Fruit fly (Drosophila melanogaster) whole organism, embryonic: ENCODE results near the gene armi.

Source experiments
- Atf-2 ChIP-seq: fragments of 200-800 bp; sonication (Bioruptor generic); optimal IDR thresholded peaks from 2 replicates; lab custom pipeline; 2016; ENCODE audit warnings: missing biosample characterization, missing genetic modification characterization
- CG10366 ChIP-seq: fragments of 200-800 bp; sonication (Bioruptor generic); IDR thresholded peaks from 2 replicates; pipeline ENCODE4 v1.3.6; 2022; ENCODE audit warnings: missing biosample characterization, missing genetic modification characterization
- CG10959 ChIP-seq: fragments of 200-800 bp; sonication (Bioruptor generic); IDR thresholded peaks from 2 replicates; pipeline ENCODE4 v1.3.6; 2022; ENCODE audit warnings: missing biosample characterization, missing genetic modification characterization
- CG11247 ChIP-seq: fragments of 200-800 bp; sonication (Bioruptor generic); IDR thresholded peaks from 2 replicates; pipeline ENCODE4 v1.3.6; 2022; ENCODE audit warnings: missing biosample characterization, missing genetic modification characterization
- CG12744 ChIP-seq: fragments of 200-800 bp; sonication (Bioruptor generic); optimal IDR thresholded peaks from 2 replicates; lab custom pipeline; 2016; ENCODE audit warnings: missing biosample characterization, missing genetic modification characterization
- CG14050 ChIP-seq: fragments of 200-800 bp; sonication (Bioruptor generic); IDR thresholded peaks from 3 replicates; pipeline ENCODE4 v1.3.6; 2022; ENCODE audit warnings: missing biosample characterization, missing genetic modification characterization
- CG14667 ChIP-seq: fragments of 200-800 bp; sonication (Bioruptor generic); IDR thresholded peaks from 2 replicates; pipeline ENCODE4 v1.3.6; 2022; ENCODE audit warnings: missing biosample characterization, missing genetic modification characterization
- CG14965 ChIP-seq: fragments of 200-800 bp; sonication (Bioruptor generic); optimal IDR thresholded peaks from 2 replicates; lab custom pipeline; 2016; ENCODE audit warnings: missing biosample characterization, missing genetic modification characterization, borderline replicate concordance
- CG15073 ChIP-seq: fragments of 200-800 bp; sonication (Bioruptor generic); optimal IDR thresholded peaks from 2 replicates; lab custom pipeline; 2016; ENCODE audit warnings: missing biosample characterization, missing genetic modification characterization
- CG17186 ChIP-seq: fragments of 200-800 bp; sonication (Bioruptor generic); optimal IDR thresholded peaks from 3 replicates; lab custom pipeline; 2017; ENCODE audit warnings: missing biosample characterization, missing genetic modification reagents, missing genetic modification characterization
- CG17359 ChIP-seq: fragments of 200-800 bp; sonication (Bioruptor generic); optimal IDR thresholded peaks from 3 replicates; lab custom pipeline; 2018; ENCODE audit warnings: missing biosample characterization, mild to moderate bottlenecking, missing genetic modification characterization, moderate library complexity
- CG18619 ChIP-seq: fragments of 200-800 bp; sonication (Bioruptor generic); optimal IDR thresholded peaks from 3 replicates; lab custom pipeline; 2017; ENCODE audit warnings: missing biosample characterization, mild to moderate bottlenecking, missing genetic modification characterization
- CG2678 ChIP-seq: fragments of 200-800 bp; sonication (Bioruptor generic); optimal IDR thresholded peaks from 3 replicates; lab custom pipeline; 2019; ENCODE audit warnings: missing biosample characterization, mild to moderate bottlenecking, missing genetic modification characterization, moderate library complexity
- CG30020 ChIP-seq: fragments of 200-800 bp; optimal IDR thresholded peaks from 2 replicates; lab custom pipeline; 2019; ENCODE audit warnings: missing biosample characterization, mild to moderate bottlenecking, missing genetic modification characterization, moderate library complexity
- CG31224 ChIP-seq: fragments of 200-800 bp; sonication (Bioruptor generic); IDR thresholded peaks from 2 replicates; pipeline ENCODE4 v1.3.6; 2022; ENCODE audit warnings: missing biosample characterization, missing genetic modification characterization
- CG4617 ChIP-seq: fragments of 200-800 bp; sonication (Bioruptor generic); optimal IDR thresholded peaks from 3 replicates; lab custom pipeline; 2016; ENCODE audit warnings: missing biosample characterization, missing genetic modification characterization, borderline replicate concordance
- CG7357 ChIP-seq: fragments of 200-800 bp; sonication (Bioruptor generic); IDR thresholded peaks from 3 replicates; pipeline ENCODE4 v1.3.6; 2022; ENCODE audit warnings: missing biosample characterization, missing genetic modification characterization
- CG8765 ChIP-seq: fragments of 200-800 bp; sonication (Bioruptor generic); IDR thresholded peaks from 2 replicates; pipeline ENCODE4 v1.3.6; 2022; ENCODE audit warnings: missing biosample characterization, missing genetic modification characterization
- CTCF ChIP-seq: fragments of 200-800 bp; sonication (Bioruptor generic); optimal IDR thresholded peaks from 2 replicates; lab custom pipeline; 2017; ENCODE audit warnings: missing biosample characterization, mild to moderate bottlenecking, missing genetic modification characterization, moderate library complexity
- Dip2 ChIP-seq: fragments of 200-800 bp; sonication (Bioruptor generic); IDR thresholded peaks from 2 replicates; pipeline ENCODE4 v1.3.6; 2022; ENCODE audit warnings: missing biosample characterization, missing genetic modification characterization
- H15 ChIP-seq: fragments of 200-800 bp; sonication (Bioruptor generic); IDR thresholded peaks from 3 replicates; pipeline ENCODE4 v1.3.6; 2022; ENCODE audit warnings: missing biosample characterization, missing genetic modification characterization
- HLHmδ ChIP-seq: fragments of 200-800 bp; sonication (Bioruptor generic); optimal IDR thresholded peaks from 2 replicates; lab custom pipeline; 2018; ENCODE audit warnings: missing biosample characterization, mild to moderate bottlenecking, missing genetic modification characterization, moderate library complexity
- Opbp ChIP-seq: fragments of 200-800 bp; sonication (Bioruptor generic); IDR thresholded peaks from 3 replicates; pipeline ENCODE4 v1.3.6; 2022; ENCODE audit warnings: missing biosample characterization, missing genetic modification characterization; ENCODE audit not compliant: partially characterized antibody
- PHDP ChIP-seq: fragments of 200-800 bp; sonication (Bioruptor generic); optimal IDR thresholded peaks from 3 replicates; lab custom pipeline; 2018; ENCODE audit warnings: missing biosample characterization, mild to moderate bottlenecking, missing genetic modification characterization, moderate library complexity
- Ptx1 ChIP-seq: fragments of 200-800 bp; sonication (Bioruptor generic); IDR thresholded peaks from 2 replicates; pipeline ENCODE4 v1.3.6; 2022; ENCODE audit warnings: missing biosample characterization, missing genetic modification characterization
- Six4 ChIP-seq: fragments of 200-800 bp; sonication (Bioruptor generic); optimal IDR thresholded peaks from 2 replicates; lab custom pipeline; 2016; ENCODE audit warnings: missing biosample characterization, missing genetic modification characterization
- Stat92E ChIP-seq, 3 experiments: fragments of >200 bp in 2 of 3; fragments of 200-800 bp in 1 of 3; sonication (Bioruptor generic) in 1 of 3; optimal IDR thresholded peaks; 2 replicates each; lab custom pipeline; 2017 to 2019; ENCODE audit warnings: missing biosample characterization in 3 of 3, missing genetic modification characterization in 3 of 3, mild to moderate bottlenecking in 1 of 3, moderate library complexity in 1 of 3
- ato ChIP-seq: fragments of 200-800 bp; sonication (Bioruptor generic); IDR thresholded peaks from 2 replicates; pipeline ENCODE4 v1.3.6; 2022; ENCODE audit warnings: missing biosample characterization, missing genetic modification characterization; ENCODE audit not compliant: partially characterized antibody
- chif ChIP-seq, 2 experiments: fragments of 200-800 bp; sonication (Bioruptor generic); optimal IDR thresholded peaks; 3 replicates each; lab custom pipeline; 2016; ENCODE audit warnings: missing biosample characterization in 2 of 2, missing genetic modification characterization in 2 of 2
- dati ChIP-seq: fragments of 200-800 bp; sonication (Bioruptor generic); IDR thresholded peaks from 2 replicates; pipeline ENCODE4 v1.3.6; 2022; ENCODE audit warnings: missing biosample characterization, missing genetic modification characterization
- en ChIP-seq: fragments of 200-800 bp; sonication (Bioruptor generic); optimal IDR thresholded peaks from 2 replicates; lab custom pipeline; 2016; ENCODE audit warnings: missing biosample characterization, missing genetic modification characterization
- eve ChIP-seq, 2 experiments: fragments of >200 bp; optimal IDR thresholded peaks; 2 replicates each; lab custom pipeline; 2017; ENCODE audit warnings: missing biosample characterization in 2 of 2, missing genetic modification characterization in 2 of 2
- ewg ChIP-seq: fragments of 200-800 bp; sonication (Bioruptor generic); optimal IDR thresholded peaks from 3 replicates; lab custom pipeline; 2017; ENCODE audit warnings: mild to moderate bottlenecking, missing biosample characterization, missing genetic modification reagents, missing genetic modification characterization
- fd3F ChIP-seq: fragments of 200-800 bp; sonication (Bioruptor generic); optimal IDR thresholded peaks from 2 replicates; lab custom pipeline; 2018; ENCODE audit warnings: missing biosample characterization, mild to moderate bottlenecking, missing genetic modification characterization, moderate library complexity
- gcm2 ChIP-seq: fragments of 200-800 bp; sonication (Bioruptor generic); optimal IDR thresholded peaks from 2 replicates; lab custom pipeline; 2016; ENCODE audit warnings: missing biosample characterization, missing genetic modification characterization
- gem ChIP-seq: fragments of 200-800 bp; sonication (Bioruptor generic); optimal IDR thresholded peaks from 2 replicates; lab custom pipeline; 2019; ENCODE audit warnings: missing biosample characterization, mild to moderate bottlenecking, missing genetic modification characterization, moderate library complexity
- h ChIP-seq: fragments of >200 bp; optimal IDR thresholded peaks from 2 replicates; lab custom pipeline; 2017
- jigr1 ChIP-seq: fragments of 200-800 bp; sonication (Bioruptor generic); IDR thresholded peaks from 3 replicates; pipeline ENCODE4 v1.3.6; 2022; ENCODE audit warnings: missing biosample characterization, missing genetic modification characterization
- lbe ChIP-seq: fragments of 200-800 bp; sonication (Bioruptor generic); optimal IDR thresholded peaks from 2 replicates; lab custom pipeline; 2016; ENCODE audit warnings: missing biosample characterization, mild to moderate bottlenecking, missing genetic modification characterization
- nau ChIP-seq: fragments of 200-800 bp; sonication (Bioruptor generic); optimal IDR thresholded peaks from 3 replicates; lab custom pipeline; 2017; ENCODE audit warnings: missing biosample characterization, mild to moderate bottlenecking, missing genetic modification characterization, missing genetic modification reagents
- nom ChIP-seq: fragments of 200-800 bp; sonication (Bioruptor generic); optimal IDR thresholded peaks from 2 replicates; lab custom pipeline; 2017; ENCODE audit warnings: missing biosample characterization, missing genetic modification characterization, mild to moderate bottlenecking, moderate library complexity, missing genetic modification reagents
- p53 ChIP-seq: fragments of 200-800 bp; sonication (Bioruptor generic); optimal IDR thresholded peaks from 2 replicates; lab custom pipeline; 2016; ENCODE audit warnings: missing biosample characterization, missing genetic modification characterization
- pan ChIP-seq, 4 experiments: fragments of >200 bp in 3 of 4; fragments of 200-800 bp in 1 of 4; sonication (Bioruptor generic) in 1 of 4; optimal IDR thresholded peaks in 3 of 4; IDR thresholded peaks in 1 of 4; 2 replicates each; pipeline versions ENCODE4 v1.3.6 to Lab custom; 2017 to 2022; ENCODE audit warnings: missing biosample characterization in 2 of 4, missing genetic modification characterization in 2 of 4, mixed read lengths in 1 of 4
- pfk ChIP-seq: fragments of 200-800 bp; sonication (Bioruptor generic); optimal IDR thresholded peaks from 2 replicates; lab custom pipeline; 2018; ENCODE audit warnings: missing biosample characterization, mild to moderate bottlenecking, missing genetic modification characterization, moderate library complexity
- ro ChIP-seq: fragments of 200-800 bp; sonication (Bioruptor generic); IDR thresholded peaks from 2 replicates; pipeline ENCODE4 v1.3.6; 2022; ENCODE audit warnings: missing biosample characterization, missing genetic modification characterization
- salm ChIP-seq: fragments of 200-800 bp; sonication (Bioruptor generic); optimal IDR thresholded peaks from 2 replicates; lab custom pipeline; 2018; ENCODE audit warnings: missing biosample characterization, mild to moderate bottlenecking, missing genetic modification characterization
- sd ChIP-seq: fragments of 200-800 bp; sonication (Bioruptor generic); optimal IDR thresholded peaks from 3 replicates; lab custom pipeline; 2018; ENCODE audit warnings: missing biosample characterization, mild to moderate bottlenecking, missing genetic modification characterization, moderate library complexity
- unpg ChIP-seq: fragments of 200-800 bp; sonication (Bioruptor generic); optimal IDR thresholded peaks from 3 replicates; lab custom pipeline; 2018; ENCODE audit warnings: missing biosample characterization, mild to moderate bottlenecking, missing genetic modification characterization, moderate library complexity
- z ChIP-seq: fragments of 200-800 bp; sonication (Bioruptor generic); IDR thresholded peaks from 3 replicates; pipeline ENCODE4 v1.3.6; 2022; ENCODE audit warnings: missing biosample characterization, missing genetic modification characterization

The armi gene

DNA sequence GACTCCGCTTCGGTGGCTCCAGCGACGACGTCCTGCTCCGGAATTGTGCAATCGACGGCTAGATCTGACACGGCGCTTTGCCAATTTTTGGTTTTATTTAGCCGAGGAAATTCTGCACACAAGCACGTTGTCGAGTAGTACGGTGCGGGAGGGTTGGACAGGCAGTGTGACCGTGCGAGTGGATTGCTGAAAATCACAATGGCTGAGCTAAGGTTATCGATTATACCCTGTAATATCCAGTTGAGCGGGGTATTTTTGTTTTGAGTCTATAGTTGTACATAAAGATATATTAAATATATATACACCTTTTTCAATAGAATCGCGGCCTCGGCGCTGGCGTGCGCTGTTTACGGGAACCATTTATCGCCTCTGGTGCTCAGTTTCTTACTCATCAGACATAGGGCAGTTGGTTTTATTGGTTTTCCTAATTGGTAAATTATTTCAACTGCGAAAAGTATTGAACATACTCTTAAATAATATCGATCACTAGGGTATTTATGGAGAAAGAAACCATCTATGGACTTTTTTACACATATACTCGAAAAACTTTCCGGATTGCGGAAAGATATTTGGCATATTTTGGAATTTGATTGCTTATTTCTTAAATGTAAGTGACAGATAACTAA lies 602 bp upstream of the armi start, which contains the start of gene eIF5B (continued):
- TF ChIP-seq gcm2 (GFP tag; lab: Kevin White, UChicago) (peak; percentile 47), CG14050 (GFP tag; lab: Robert Waterston, UW) (peak; percentile 81), CTCF (peak; percentile 21), dati (GFP tag; lab: Robert Waterston, UW) (peak; percentile 56; the same call in 1 of the 2 replicates), CG10366 (peak; percentile 87), CG14667 (GFP tag; lab: Robert Waterston, UW) (peak; percentile 73), CG7357 (GFP tag; lab: Robert Waterston, UW) (peak; percentile 71), h (lab: Kevin White, UChicago) (no peak), z (GFP tag; lab: Robert Waterston, UW) (no peak), jigr1 (peak; percentile 63; the same call in 2 of the 3 replicates), H15 (GFP tag; lab: Robert Waterston, UW) (peak; percentile 78), Dip2 (0 out of 2 replicates have a peak, but pooled peaks have one; percentile 40), CG17186 (GFP tag; lab: Kevin White, UChicago) (no peak), ato (GFP tag; lab: Robert Waterston, UW) (no peak), CG18619 (GFP tag; lab: Kevin White, UChicago) (peak; percentile 79), lbe (peak; percentile 15), ewg (peak; percentile 70), CG2678 (tag; lab: Kevin White, UChicago) (peak; percentile 73), Atf-2 (peak; percentile 33), ro (GFP tag; lab: Robert Waterston, UW) (no peak; the same call in 1 of the 2 replicates), Ptx1 (GFP tag; lab: Robert Waterston, UW) (peak; percentile 88), nom (GFP tag; lab: Kevin White, UChicago) (peak; percentile 3), CG10959 (GFP tag; lab: Robert Waterston, UW) (peak; percentile 59), pfk (no peak), Stat92E (GFP tag; optimal IDR thresholded peaks at IDR 0.05; lab: Kevin White, UChicago) (peak in 1 of 3 experiments; percentile 58), CG8765 (GFP tag; lab: Robert Waterston, UW) (peak; percentile 71; the same call in 1 of the 2 replicates), sd (tag; lab: Kevin White, UChicago) (no peak), pan (optimal IDR thresholded peaks at IDR 0.05; lab: Kevin White, UChicago) (peak in 1 of 2 experiments; percentile 49), pan (GFP tag; optimal IDR thresholded peaks at IDR 0.05 in 1 of 2, IDR thresholded peaks at IDR 0.05 in 1 of 2) (peak; percentile 62 to 84), eve (GFP tag; optimal IDR thresholded peaks at IDR 0.05; lab: Kevin White, UChicago) (no peak), CG15073 (GFP tag; lab: Kevin White, UChicago) (no peak), en (GFP tag; lab: Kevin White, UChicago) (peak; percentile 6), CG4617 (GFP tag; lab: Kevin White, UChicago) (peak; percentile 52), salm (tag; lab: Kevin White, UChicago) (peak; percentile 38), Six4 (GFP tag; lab: Kevin White, UChicago) (peak; percentile 9), nau (GFP tag; lab: Kevin White, UChicago) (no peak), HLHmδ (no peak), p53 (GFP tag; lab: Kevin White, UChicago) (no peak), gem (tag; lab: Kevin White, UChicago) (peak; percentile 83), fd3F (GFP tag; lab: Kevin White, UChicago) (peak; percentile 67), unpg (GFP tag; lab: Kevin White, UChicago) (peak; percentile 73), CG11247 (GFP tag; lab: Robert Waterston, UW) (peak; percentile 82), CG12744 (GFP tag; lab: Kevin White, UChicago) (no peak), Opbp (GFP tag; lab: Robert Waterston, UW) (no peak), CG17359 (tag; lab: Kevin White, UChicago) (peak; percentile 68), CG14965 (no peak), PHDP (tag; lab: Kevin White, UChicago) (peak; percentile 74), CG30020 (tag; lab: Kevin White, UChicago) (peak; percentile 67), chif (GFP tag; optimal IDR thresholded peaks at IDR 0.05; lab: Kevin White, UChicago) (peak in 1 of 2 experiments; percentile 72), CG31224 (GFP tag; lab: Robert Waterston, UW) (peak; percentile 75)
